Worm (Caenorhabditis elegans) whole organism, L2 larva: Measurements from ENCODE around the gene F37B12.1.

ENCODE experiments used
- C34F6.9 ChIP-seq: fragments of 150-350 bp; optimal IDR thresholded peaks from 2 replicates; lab custom pipeline; 2014; ENCODE audit warnings: missing biosample characterization, missing genetic modification characterization
- F13H6.1 ChIP-seq: sonication (generic microtip); optimal IDR thresholded peaks from 2 replicates; lab custom pipeline; 2016; ENCODE audit warnings: missing genetic modification characterization, missing compliant biosample characterization
- R02D3.7 ChIP-seq: fragments of 150-350 bp; optimal IDR thresholded peaks from 2 replicates; lab custom pipeline; 2014; ENCODE audit warnings: missing biosample characterization, missing genetic modification characterization
- ZK546.5 ChIP-seq: sonication (generic microtip); optimal IDR thresholded peaks from 2 replicates; lab custom pipeline; 2017; ENCODE audit warnings: missing biosample characterization, missing genetic modification characterization
- alr-1 ChIP-seq: fragments of 150-350 bp; optimal IDR thresholded peaks from 2 replicates; lab custom pipeline; 2014; ENCODE audit warnings: missing biosample characterization, missing genetic modification characterization
- aly-2 ChIP-seq: fragments of 150-350 bp; optimal IDR thresholded peaks from 2 replicates; lab custom pipeline; 2014; ENCODE audit warnings: missing biosample characterization, missing genetic modification characterization
- ama-1 ChIP-seq: fragments of 150-350 bp; optimal IDR thresholded peaks from 2 replicates; lab custom pipeline; 2018; ENCODE audit warnings: inconsistent platforms
- blmp-1 ChIP-seq: sonication (generic microtip); optimal IDR thresholded peaks from 2 replicates; lab custom pipeline; 2017; ENCODE audit warnings: missing genetic modification characterization, mild to moderate bottlenecking, missing compliant biosample characterization, antibody characterized with exemption, moderate library complexity; ENCODE audit not compliant: insufficient read depth
- crh-2 ChIP-seq: sonication (generic microtip); optimal IDR thresholded peaks from 2 replicates; lab custom pipeline; 2017; ENCODE audit warnings: missing biosample characterization, missing genetic modification characterization
- dmd-4 ChIP-seq: sonication (generic microtip); optimal IDR thresholded peaks from 2 replicates; lab custom pipeline; 2017; ENCODE audit warnings: missing biosample characterization, missing genetic modification characterization
- egl-27 ChIP-seq: sonication (generic microtip); optimal IDR thresholded peaks from 3 replicates; lab custom pipeline; 2017; ENCODE audit warnings: missing biosample characterization, missing genetic modification reagents, missing genetic modification characterization
- elt-3 ChIP-seq: sonication (generic microtip); optimal IDR thresholded peaks from 2 replicates; lab custom pipeline; 2017; ENCODE audit warnings: missing biosample characterization, missing genetic modification characterization
- fos-1 ChIP-seq: fragments of 150-350 bp; optimal IDR thresholded peaks from 2 replicates; lab custom pipeline; 2014; ENCODE audit warnings: missing biosample characterization, missing genetic modification characterization
- gmeb-1 ChIP-seq: fragments of 150-350 bp; optimal IDR thresholded peaks from 2 replicates; lab custom pipeline; 2014; ENCODE audit warnings: missing biosample characterization, missing genetic modification characterization
- lin-11 ChIP-seq: fragments of 150-350 bp; sonication (generic microtip); optimal IDR thresholded peaks from 2 replicates; lab custom pipeline; 2014; ENCODE audit warnings: missing biosample characterization, missing genetic modification characterization, inconsistent platforms, mixed read lengths
- lin-39 ChIP-seq: fragments of 150-350 bp; optimal IDR thresholded peaks from 2 replicates; lab custom pipeline; 2014; ENCODE audit warnings: missing biosample characterization, missing genetic modification reagents, missing genetic modification characterization
- lsy-2 ChIP-seq, 2 experiments: fragments of 150-350 bp in 1 of 2; sonication (generic microtip) in 1 of 2; optimal IDR thresholded peaks; 2 replicates each; lab custom pipeline; 2014 to 2017; ENCODE audit warnings: missing biosample characterization in 2 of 2, missing genetic modification characterization in 2 of 2
- mab-5 ChIP-seq: fragments of 150-350 bp; optimal IDR thresholded peaks from 2 replicates; lab custom pipeline; 2014; ENCODE audit warnings: missing biosample characterization, missing genetic modification characterization
- mbf-1 ChIP-seq: sonication (generic microtip); optimal IDR thresholded peaks from 2 replicates; lab custom pipeline; 2017; ENCODE audit warnings: missing biosample characterization, missing genetic modification characterization
- mdl-1 ChIP-seq, 2 experiments: fragments of 150-350 bp in 1 of 2; sonication (generic microtip) in 1 of 2; optimal IDR thresholded peaks; 2 replicates each; lab custom pipeline; 2017; ENCODE audit warnings: missing biosample characterization in 2 of 2, missing genetic modification characterization in 2 of 2
- nhr-11 ChIP-seq: fragments of 150-350 bp; optimal IDR thresholded peaks from 2 replicates; lab custom pipeline; 2014; ENCODE audit warnings: missing biosample characterization, missing genetic modification characterization
- nhr-21 ChIP-seq: fragments of 150-350 bp; optimal IDR thresholded peaks from 2 replicates; lab custom pipeline; 2014; ENCODE audit warnings: missing biosample characterization, missing genetic modification characterization
- nhr-23 ChIP-seq: fragments of 150-350 bp; optimal IDR thresholded peaks from 2 replicates; lab custom pipeline; 2014; ENCODE audit warnings: missing biosample characterization, missing genetic modification reagents, missing genetic modification characterization
- nhr-237 ChIP-seq: fragments of 150-350 bp; optimal IDR thresholded peaks from 2 replicates; lab custom pipeline; 2014; ENCODE audit warnings: missing biosample characterization, missing genetic modification characterization
- nhr-25 ChIP-seq: fragments of 150-350 bp; sonication (generic microtip); optimal IDR thresholded peaks from 3 replicates; lab custom pipeline; 2014; ENCODE audit warnings: missing biosample characterization, missing genetic modification characterization
- nhr-77 ChIP-seq: fragments of 150-350 bp; optimal IDR thresholded peaks from 2 replicates; lab custom pipeline; 2014; ENCODE audit warnings: missing biosample characterization, missing genetic modification characterization
- peb-1 ChIP-seq: fragments of 150-350 bp; optimal IDR thresholded peaks from 2 replicates; lab custom pipeline; 2014; ENCODE audit warnings: missing biosample characterization, missing genetic modification characterization
- sem-4 ChIP-seq: fragments of 150-350 bp; optimal IDR thresholded peaks from 2 replicates; lab custom pipeline; 2014; ENCODE audit warnings: missing biosample characterization, missing genetic modification reagents, missing genetic modification characterization
- sma-3 ChIP-seq: sonication (generic microtip); optimal IDR thresholded peaks from 2 replicates; lab custom pipeline; 2016; ENCODE audit warnings: missing genetic modification reagents, missing genetic modification characterization, missing compliant biosample characterization
- sma-9 ChIP-seq, 2 experiments: fragments of 150-350 bp in 1 of 2; sonication (generic microtip) in 1 of 2; optimal IDR thresholded peaks; 2 replicates each; lab custom pipeline; 2014 to 2016; ENCODE audit warnings: missing genetic modification characterization in 2 of 2, mild to moderate bottlenecking in 1 of 2, missing biosample characterization in 1 of 2, missing compliant biosample characterization in 1 of 2, missing genetic modification reagents in 1 of 2, moderate library complexity in 1 of 2
- unc-39 ChIP-seq: fragments of 150-350 bp; optimal IDR thresholded peaks from 2 replicates; lab custom pipeline; 2014; ENCODE audit warnings: missing biosample characterization, missing genetic modification characterization
- unc-55 ChIP-seq: fragments of 150-350 bp; sonication (generic microtip); optimal IDR thresholded peaks from 3 replicates; lab custom pipeline; 2014; ENCODE audit warnings: missing biosample characterization, missing genetic modification reagents, missing genetic modification characterization
- unc-62 ChIP-seq: fragments of 150-350 bp; optimal IDR thresholded peaks from 2 replicates; lab custom pipeline; 2014; ENCODE audit warnings: missing biosample characterization, missing genetic modification reagents, missing genetic modification characterization
- zag-1 ChIP-seq: fragments of 150-350 bp; optimal IDR thresholded peaks from 2 replicates; lab custom pipeline; 2014; ENCODE audit warnings: missing biosample characterization, missing genetic modification characterization
- ztf-1 ChIP-seq: fragments of 200-800 bp; sonication (Bioruptor generic); conservative IDR thresholded peaks from 2 replicates; pipeline ENCODE4 v1.3.6; 2022; ENCODE audit warnings: missing genetic modification characterization, missing compliant biosample characterization

The F37B12.1 gene

DNA sequence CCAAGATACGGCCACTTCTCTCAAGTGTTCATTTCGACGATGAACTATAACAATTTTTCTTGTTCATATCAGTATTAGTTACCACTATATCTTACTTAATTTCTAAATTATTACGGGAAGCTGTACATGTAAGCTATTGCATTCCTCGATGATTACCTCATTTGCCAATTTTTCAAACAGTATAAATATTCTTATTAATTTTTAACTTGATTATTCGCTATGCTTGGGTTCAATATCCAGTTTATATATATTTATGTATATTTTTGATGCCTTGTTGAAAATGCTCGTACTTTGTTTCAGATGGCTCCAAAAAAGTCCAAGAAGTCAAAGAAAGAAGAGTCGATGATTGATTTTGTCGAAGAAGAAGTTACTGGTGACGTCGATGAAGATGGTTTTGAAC is 34.7 kb downstream of the F37B12.1 start, which contains the start of gene F44G4.1:
TSS of gene F44G4.1 (plus strand) at position 301 of the 400 bp plus-strand sequence.
- TF ChIP-seq lsy-2 (tag; optimal IDR thresholded peaks at IDR 0.05; lab: Kevin White, UChicago): no peak
- TF ChIP-seq lin-39: no peak
- no peak for TF ChIP-seq ZK546.5 (tag; lab: Kevin White, UChicago)
- TF ChIP-seq sma-3 (GFP tag; lab: Kevin White, UChicago): no peak
- TF ChIP-seq unc-55 (GFP tag; lab: Kevin White, UChicago): no peak
- TF ChIP-seq nhr-23 (tag; lab: Kevin White, UChicago): no peak
- TF ChIP-seq gmeb-1: no peak
- TF ChIP-seq fos-1 (tag; lab: Kevin White, UChicago): no peak
- TF ChIP-seq ama-1: no peak
- no peak for TF ChIP-seq unc-62
- TF ChIP-seq elt-3 (tag; lab: Kevin White, UChicago): no peak
- no peak for TF ChIP-seq nhr-77 (tag; lab: Kevin White, UChicago)
- no peak for TF ChIP-seq peb-1 (tag; lab: Kevin White, UChicago)
- no peak for TF ChIP-seq egl-27
- TF ChIP-seq R02D3.7 (tag; lab: Kevin White, UChicago): no peak
- no peak for TF ChIP-seq mdl-1 (tag; optimal IDR thresholded peaks at IDR 0.05; lab: Kevin White, UChicago)
- no peak for TF ChIP-seq mbf-1 (tag; lab: Kevin White, UChicago)
- no peak for TF ChIP-seq nhr-21 (tag; lab: Kevin White, UChicago)

DNA sequence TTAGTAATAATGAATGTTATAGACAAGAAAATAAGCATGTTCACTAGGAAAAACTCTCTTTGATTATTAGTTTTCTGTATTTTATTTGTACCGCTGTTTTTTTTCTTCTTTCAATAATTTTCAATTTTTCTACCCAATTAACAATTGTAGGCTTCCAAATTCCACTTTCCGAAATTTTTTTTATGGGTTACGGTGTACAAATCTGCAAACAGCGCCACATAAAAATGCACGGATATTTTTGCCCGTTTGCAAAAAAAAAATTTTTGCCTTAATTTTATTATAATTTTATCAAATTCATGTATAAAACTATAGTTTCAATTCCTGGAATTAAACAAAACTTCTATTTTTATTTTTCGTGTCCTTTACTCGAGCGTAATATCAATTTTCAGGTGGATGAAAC is 36.3 kb downstream of the F37B12.1 start, which contains the start of gene ooc-5:
TSS of gene ooc-5 (plus strand) at position 381 of the 400 bp plus-strand sequence.
- TF ChIP-seq ZK546.5 (tag; lab: Kevin White, UChicago) (no peak), unc-39 (tag; lab: Kevin White, UChicago) (no peak), lsy-2 (tag; optimal IDR thresholded peaks at IDR 0.05; lab: Kevin White, UChicago) (peak; percentile 33 to 96), lin-39 (no peak), C34F6.9 (tag; lab: Kevin White, UChicago) (peak; percentile 18), gmeb-1 (no peak), unc-55 (GFP tag; lab: Kevin White, UChicago) (peak; percentile 52), mdl-1 (tag; optimal IDR thresholded peaks at IDR 0.05; lab: Kevin White, UChicago) (no peak)

DNA sequence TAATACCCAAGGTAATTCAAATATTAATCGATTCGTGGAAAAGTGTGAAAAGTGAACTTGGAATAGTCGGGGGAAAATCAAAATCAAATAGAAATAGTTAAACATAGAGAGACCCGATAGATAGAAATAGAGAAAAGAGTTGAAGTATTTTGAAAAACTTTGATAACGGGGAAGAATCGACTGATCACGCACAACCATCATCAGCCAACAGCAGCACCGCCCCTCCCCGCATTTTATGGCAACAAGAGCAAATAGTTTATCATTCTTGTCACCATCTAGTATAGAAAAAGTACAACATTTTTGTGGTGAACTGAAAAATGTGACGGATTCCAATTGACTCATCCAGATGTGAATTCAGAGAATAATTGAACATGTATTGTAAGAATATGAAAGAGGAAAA is 37.5 kb downstream of the F37B12.1 start:
- TF ChIP-seq egl-27 (no peak), fos-1 (tag; lab: Kevin White, UChicago) (peak; percentile 91)

DNA sequence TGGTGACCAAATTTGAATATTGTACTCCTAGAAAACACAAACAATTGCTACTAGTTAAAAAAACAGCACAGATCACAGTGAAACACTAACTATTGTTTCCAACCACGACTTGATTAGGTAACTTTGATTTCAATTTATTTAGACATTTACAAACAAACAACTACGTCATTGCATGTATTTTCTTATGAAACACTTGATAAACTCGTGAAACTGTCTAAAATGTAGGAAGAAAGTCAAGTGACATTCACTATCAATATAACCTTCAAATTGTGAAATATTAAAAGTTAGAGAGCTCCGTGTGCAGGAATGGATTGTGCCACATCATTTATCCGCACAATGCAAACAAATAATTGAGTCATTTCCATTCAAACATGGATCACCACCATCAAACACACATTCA is 38.8 kb downstream of the F37B12.1 start:
- TF ChIP-seq sma-9 (GFP tag; optimal IDR thresholded peaks at IDR 0.05; lab: Kevin White, UChicago) (no peak), sma-9 (tag; optimal IDR thresholded peaks at IDR 0.05; lab: Kevin White, UChicago) (no peak), sem-4 (tag; lab: Kevin White, UChicago) (no peak), nhr-21 (tag; lab: Kevin White, UChicago) (no peak), mdl-1 (tag; optimal IDR thresholded peaks at IDR 0.05; lab: Kevin White, UChicago) (no peak), lin-11 (tag; lab: Kevin White, UChicago) (no peak), ZK546.5 (tag; lab: Kevin White, UChicago) (no peak), nhr-25 (no peak), mbf-1 (tag; lab: Kevin White, UChicago) (no peak), ztf-1 (GFP tag; lab: Robert Waterston, UW) (no peak), nhr-237 (no peak), zag-1 (tag; lab: Kevin White, UChicago) (no peak), elt-3 (tag; lab: Kevin White, UChicago) (no peak), dmd-4 (tag; lab: Kevin White, UChicago) (no peak), mab-5 (tag; lab: Kevin White, UChicago) (no peak), blmp-1 (tag; lab: Kevin White, UChicago) (no peak), ama-1 (no peak), crh-2 (tag; lab: Kevin White, UChicago) (no peak)

DNA sequence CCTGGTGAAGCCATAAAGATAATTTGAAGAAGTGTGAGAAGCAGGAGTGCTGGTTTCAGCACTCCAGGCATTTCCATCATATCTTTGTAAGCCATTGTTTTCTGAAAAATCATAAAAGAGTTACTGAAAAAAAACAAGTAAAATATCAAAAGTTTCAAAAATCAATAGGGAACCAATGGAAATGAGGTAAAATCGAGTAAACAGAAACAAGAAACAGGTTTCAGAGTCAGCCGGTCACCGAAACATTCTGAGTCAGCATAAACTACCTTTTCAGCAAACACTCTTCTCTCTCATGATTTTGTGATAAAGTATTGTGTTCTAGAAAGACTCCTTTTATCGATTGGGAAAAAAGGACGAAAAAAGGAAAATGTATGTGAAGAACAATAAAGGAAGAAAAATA is 39.6 kb downstream of the F37B12.1 start, which contains the start of gene C18E9.9:
TSS of gene C18E9.9 (minus strand) at position 101 of the 400 bp plus-strand sequence.
- TF ChIP-seq mbf-1 (tag; lab: Kevin White, UChicago) (no peak), lsy-2 (tag; optimal IDR thresholded peaks at IDR 0.05; lab: Kevin White, UChicago) (no peak), F13H6.1 (tag; lab: Kevin White, UChicago) (no peak), aly-2 (tag; lab: Kevin White, UChicago) (no peak), fos-1 (tag; lab: Kevin White, UChicago) (no peak), nhr-77 (tag; lab: Kevin White, UChicago) (no peak), nhr-11 (tag; lab: Kevin White, UChicago) (no peak), elt-3 (tag; lab: Kevin White, UChicago) (no peak), alr-1 (no peak), sma-9 (GFP tag; optimal IDR thresholded peaks at IDR 0.05; lab: Kevin White, UChicago) (no peak), sma-9 (tag; optimal IDR thresholded peaks at IDR 0.05; lab: Kevin White, UChicago) (no peak), mdl-1 (tag; optimal IDR thresholded peaks at IDR 0.05; lab: Kevin White, UChicago) (no peak)
